Worm (Caenorhabditis elegans) whole organism, L3 larva: Measurements from ENCODE around the gene srm-1.

Source experiments
- ama-1 ChIP-seq: fragments of 150-350 bp; optimal IDR thresholded peaks from 2 replicates; lab custom pipeline; 2018
- lin-39 ChIP-seq: fragments of 150-350 bp; optimal IDR thresholded peaks from 2 replicates; lab custom pipeline; 2018; ENCODE audit warnings: missing biosample characterization, missing genetic modification reagents, missing genetic modification characterization
- unc-62 ChIP-seq: fragments of 150-350 bp; sonication (generic microtip); optimal IDR thresholded peaks from 4 replicates; lab custom pipeline; 2014; ENCODE audit warnings: missing biosample characterization, missing genetic modification reagents, missing genetic modification characterization

DNA sequence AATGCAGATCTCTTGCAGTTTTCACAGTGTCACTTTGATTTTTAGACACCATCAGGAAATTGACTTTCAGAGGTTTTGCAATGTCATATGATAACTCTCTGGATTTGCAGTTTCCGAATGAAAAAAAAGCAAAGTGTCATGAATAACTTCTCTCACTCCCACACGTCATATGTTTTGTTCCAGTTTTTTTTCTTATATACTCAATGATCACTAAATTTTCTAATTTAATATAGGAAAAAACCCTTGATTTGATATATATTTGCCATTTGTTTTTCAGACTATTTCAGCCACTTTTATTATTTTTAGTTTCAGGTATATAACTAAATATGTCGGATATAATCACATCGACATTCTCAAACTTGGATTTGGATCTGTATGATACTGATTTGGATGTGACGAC, 25.1 kb downstream of the srm-1 start, which contains the start of gene C09B9.1:
- TF ChIP-seq lin-39 (tag; lab: Kevin White, UChicago) = no peak
- TF ChIP-seq unc-62 (GFP tag; lab: Kevin White, UChicago) = no peak
- TF ChIP-seq ama-1 = no peak
